Worm (Caenorhabditis elegans): ENCODE data around the gene srsx-22.

DNA sequence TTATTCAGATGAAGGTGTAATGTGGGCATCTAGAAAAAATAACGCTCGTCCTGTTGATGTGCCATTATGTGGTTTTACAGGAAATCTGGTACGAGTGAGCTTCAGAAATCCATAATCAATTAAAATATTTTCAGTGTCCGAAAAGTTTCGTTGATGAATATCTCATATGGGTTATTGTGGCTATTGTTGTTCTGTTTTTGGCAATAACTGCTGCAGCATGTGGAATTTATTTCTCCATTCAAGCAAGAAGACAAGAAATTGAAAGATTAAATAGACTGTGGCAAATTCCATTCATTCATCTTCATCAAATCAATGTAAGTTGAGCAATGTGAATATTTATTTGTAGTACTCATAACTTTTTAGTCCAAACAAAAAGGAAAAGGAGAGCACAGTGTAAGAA lies 37.8 kb downstream of the srsx-22 start:
- no peak for TF ChIP-seq flt-1 (GFP tag; IDR thresholded peaks at IDR 0.05)
- no peak for TF ChIP-seq ztf-29 (GFP tag; IDR thresholded peaks at IDR 0.05)
- TF ChIP-seq T22C8.4 (GFP tag; IDR thresholded peaks at IDR 0.05): no peak
- no peak for TF ChIP-seq tab-1 (GFP tag; IDR thresholded peaks at IDR 0.05)
- TF ChIP-seq ztf-23 (GFP tag; IDR thresholded peaks at IDR 0.05): no peak
- TF ChIP-seq klf-2 (GFP tag; conservative IDR thresholded peaks at IDR 0.05): no peak
- TF ChIP-seq ref-1 (GFP tag; conservative IDR thresholded peaks at IDR 0.05): no peak
- no peak for TF ChIP-seq med-1 (GFP tag; optimal IDR thresholded peaks at IDR 0.05; ENCODE audit: insufficient read depth)
- no peak for TF ChIP-seq cog-1 (tag; optimal IDR thresholded peaks at IDR 0.05)
